Worm (Caenorhabditis elegans): Measurements from ENCODE around the gene F53B7.7.

DNA sequence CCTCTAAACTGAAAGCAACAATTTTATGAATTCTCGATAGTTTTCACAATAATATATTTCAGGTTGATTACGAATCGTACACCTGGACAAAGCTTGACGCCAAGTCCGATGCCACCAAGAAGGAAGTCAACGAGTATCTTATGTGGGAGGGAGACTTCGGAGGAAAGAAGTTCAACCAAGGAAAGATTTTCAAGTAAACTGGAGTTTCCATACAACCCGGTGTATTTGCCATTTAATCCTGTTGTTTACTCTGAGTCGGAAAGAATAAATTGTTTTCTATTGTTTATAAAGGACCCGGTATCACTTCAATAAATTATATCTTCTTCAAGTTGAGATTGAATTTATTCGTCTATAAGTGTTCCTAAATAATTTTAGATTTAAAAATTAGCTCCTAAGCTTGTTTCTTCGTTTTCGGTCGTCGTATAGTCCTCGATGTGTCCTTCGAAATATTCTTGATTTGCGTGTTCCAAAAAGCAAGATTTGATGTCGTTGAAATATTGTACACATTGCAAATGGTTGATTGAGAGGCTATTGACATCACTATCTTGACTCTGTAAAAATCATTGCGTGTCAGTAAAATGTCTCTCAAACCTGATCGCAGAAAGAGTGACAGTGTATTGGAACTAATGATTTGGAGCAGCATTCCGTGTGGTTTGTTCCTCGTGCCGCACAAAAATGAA, 31.2 kb upstream of the F53B7.7 start:
- no peak for TF ChIP-seq ceh-9 (tag; optimal IDR thresholded peaks at IDR 0.05)
- no peak for TF ChIP-seq nhr-76 (tag; optimal IDR thresholded peaks at IDR 0.05)
- TF ChIP-seq elt-3 (tag; optimal IDR thresholded peaks at IDR 0.05) = no peak
- TF ChIP-seq aly-2 (tag; optimal IDR thresholded peaks at IDR 0.05) = no peak
- TF ChIP-seq mdl-1 (tag; optimal IDR thresholded peaks at IDR 0.05) = no peak
- TF ChIP-seq nhr-237 (tag; optimal IDR thresholded peaks at IDR 0.05) = no peak
- TF ChIP-seq pha-4 (tag; optimal IDR thresholded peaks at IDR 0.05) = no peak
- no peak for TF ChIP-seq nhr-25 (tag; optimal IDR thresholded peaks at IDR 0.05)
- TF ChIP-seq ama-1 (optimal IDR thresholded peaks at IDR 0.05) = no peak
- no peak for TF ChIP-seq fkh-10 (GFP tag; optimal IDR thresholded peaks at IDR 0.05)
- no peak for TF ChIP-seq nhr-28 (tag; optimal IDR thresholded peaks at IDR 0.05)
- TF ChIP-seq egl-27 (tag; optimal IDR thresholded peaks at IDR 0.05) = no peak
- TF ChIP-seq snpc-4 (tag; optimal IDR thresholded peaks at IDR 0.05) = no peak

Measured in whole organism, L3 larva.